Fruit fly (Drosophila melanogaster) whole organism, embryonic: ENCODE results near the gene Rpp14b.

Experiments used
- BtbVII ChIP-seq: fragments of 200-800 bp; sonication (Bioruptor generic); optimal IDR thresholded peaks from 3 replicates; lab custom pipeline; 2017; ENCODE audit warnings: missing biosample characterization, mild to moderate bottlenecking, missing genetic modification characterization
- CG10321 ChIP-seq: fragments of 200-800 bp; sonication (Bioruptor generic); IDR thresholded peaks from 2 replicates; pipeline ENCODE4 v1.3.6; 2022; ENCODE audit warnings: missing biosample characterization, missing genetic modification characterization
- CG11085 ChIP-seq: fragments of 200-800 bp; sonication (Bioruptor generic); IDR thresholded peaks from 2 replicates; pipeline ENCODE4 v1.3.6; 2022; ENCODE audit warnings: missing biosample characterization, missing genetic modification characterization
- CG12071 ChIP-seq: fragments of 200-800 bp; sonication (Bioruptor generic); optimal IDR thresholded peaks from 3 replicates; lab custom pipeline; 2018; ENCODE audit warnings: missing biosample characterization, mild to moderate bottlenecking, missing genetic modification characterization
- CG12104 ChIP-seq: fragments of 200-800 bp; sonication (Bioruptor generic); optimal IDR thresholded peaks from 3 replicates; lab custom pipeline; 2016; ENCODE audit warnings: missing biosample characterization, missing genetic modification characterization
- CG1233 ChIP-seq: fragments of 200-800 bp; sonication (Bioruptor generic); optimal IDR thresholded peaks from 4 replicates; lab custom pipeline; 2018; ENCODE audit warnings: missing biosample characterization, mild to moderate bottlenecking, missing genetic modification characterization
- CG13296 ChIP-seq: fragments of 200-800 bp; sonication (Bioruptor generic); optimal IDR thresholded peaks from 3 replicates; lab custom pipeline; 2018; ENCODE audit warnings: missing biosample characterization, mild to moderate bottlenecking, missing genetic modification characterization
- CG13775 ChIP-seq: fragments of 200-800 bp; sonication (Bioruptor generic); optimal IDR thresholded peaks from 3 replicates; lab custom pipeline; 2017; ENCODE audit warnings: missing biosample characterization, mild to moderate bottlenecking, missing genetic modification characterization
- CG14965 ChIP-seq: fragments of 200-800 bp; sonication (Bioruptor generic); optimal IDR thresholded peaks from 2 replicates; lab custom pipeline; 2016; ENCODE audit warnings: missing biosample characterization, missing genetic modification characterization, borderline replicate concordance
- CG15479 ChIP-seq: fragments of 200-800 bp; sonication (Bioruptor generic); optimal IDR thresholded peaks from 3 replicates; lab custom pipeline; 2019; ENCODE audit warnings: missing biosample characterization, mild to moderate bottlenecking, missing genetic modification characterization, moderate library complexity
- CG1647 ChIP-seq: fragments of 200-800 bp; sonication (Bioruptor generic); optimal IDR thresholded peaks from 3 replicates; lab custom pipeline; 2016; ENCODE audit warnings: missing biosample characterization, missing genetic modification characterization
- CG18764 ChIP-seq: fragments of 200-800 bp; sonication (Bioruptor generic); optimal IDR thresholded peaks from 3 replicates; lab custom pipeline; 2016; ENCODE audit warnings: missing biosample characterization, missing genetic modification characterization
- CG2202 ChIP-seq: fragments of 200-800 bp; sonication (Bioruptor generic); optimal IDR thresholded peaks from 2 replicates; lab custom pipeline; 2018; ENCODE audit warnings: missing biosample characterization, mild to moderate bottlenecking, missing genetic modification characterization
- CG30431 ChIP-seq: fragments of 200-800 bp; sonication (Bioruptor generic); optimal IDR thresholded peaks from 2 replicates; lab custom pipeline; 2017; ENCODE audit warnings: missing biosample characterization, missing genetic modification characterization
- CG3847 ChIP-seq: fragments of 200-800 bp; sonication (Bioruptor generic); IDR thresholded peaks from 2 replicates; pipeline ENCODE4 v1.3.6; 2022; ENCODE audit warnings: missing biosample characterization, missing genetic modification characterization
- CG6813 ChIP-seq: fragments of 200-800 bp; sonication (Bioruptor generic); optimal IDR thresholded peaks from 2 replicates; lab custom pipeline; 2017; ENCODE audit warnings: missing biosample characterization, missing genetic modification characterization, mild to moderate bottlenecking, moderate library complexity, missing genetic modification reagents
- CG9609 ChIP-seq: fragments of 200-800 bp; sonication (Bioruptor generic); optimal IDR thresholded peaks from 3 replicates; lab custom pipeline; 2016; ENCODE audit warnings: missing biosample characterization, missing genetic modification characterization
- CG9727 ChIP-seq: fragments of 200-800 bp; sonication (Bioruptor generic); optimal IDR thresholded peaks from 3 replicates; lab custom pipeline; 2017; ENCODE audit warnings: missing biosample characterization, mild to moderate bottlenecking, missing genetic modification characterization
- CG9817 ChIP-seq: fragments of 200-800 bp; sonication (Bioruptor generic); optimal IDR thresholded peaks from 2 replicates; lab custom pipeline; 2018; ENCODE audit warnings: missing biosample characterization, mild to moderate bottlenecking, missing genetic modification characterization, moderate library complexity
- Dll ChIP-seq: fragments of 200-800 bp; sonication (Bioruptor generic); IDR thresholded peaks from 4 replicates; pipeline ENCODE4 v1.3.6; 2022; ENCODE audit warnings: missing biosample characterization, missing genetic modification characterization; ENCODE audit not compliant: partially characterized antibody
- Gsc ChIP-seq: fragments of 200-800 bp; sonication (Bioruptor generic); IDR thresholded peaks from 2 replicates; pipeline ENCODE4 v1.3.6; 2022; ENCODE audit warnings: missing biosample characterization, missing genetic modification characterization
- HLH3B ChIP-seq: fragments of 200-800 bp; sonication (Bioruptor generic); IDR thresholded peaks from 2 replicates; pipeline ENCODE4 v1.3.6; 2022; ENCODE audit warnings: missing biosample characterization, missing genetic modification characterization
- HLH54F ChIP-seq: fragments of 200-800 bp; sonication (Bioruptor generic); optimal IDR thresholded peaks from 3 replicates; lab custom pipeline; 2016; ENCODE audit warnings: missing biosample characterization, missing genetic modification characterization
- HLHmδ ChIP-seq: fragments of 200-800 bp; sonication (Bioruptor generic); optimal IDR thresholded peaks from 2 replicates; lab custom pipeline; 2018; ENCODE audit warnings: missing biosample characterization, mild to moderate bottlenecking, missing genetic modification characterization, moderate library complexity
- Hr3 ChIP-seq: fragments of 200-800 bp; sonication (Bioruptor generic); optimal IDR thresholded peaks from 3 replicates; lab custom pipeline; 2016; ENCODE audit warnings: missing biosample characterization, missing genetic modification characterization
- Hr51 ChIP-seq, 2 experiments: fragments of 200-800 bp; sonication (Bioruptor generic); optimal IDR thresholded peaks; 2 replicates in 1 of 2; 3 replicates in 1 of 2; lab custom pipeline; 2016 to 2018; ENCODE audit warnings: missing biosample characterization in 2 of 2, missing genetic modification characterization in 2 of 2, mild to moderate bottlenecking in 1 of 2, moderate library complexity in 1 of 2
- Jarid2 ChIP-seq: fragments of 200-800 bp; sonication (Bioruptor generic); optimal IDR thresholded peaks from 3 replicates; lab custom pipeline; 2017; ENCODE audit warnings: mild to moderate bottlenecking, missing biosample characterization, missing genetic modification reagents, missing genetic modification characterization
- Lhr ChIP-seq: fragments of 200-800 bp; sonication (Bioruptor generic); optimal IDR thresholded peaks from 3 replicates; lab custom pipeline; 2017; ENCODE audit warnings: mild to moderate bottlenecking, missing biosample characterization, missing genetic modification reagents, missing genetic modification characterization
- Lpt ChIP-seq: fragments of >200 bp; optimal IDR thresholded peaks from 2 replicates; lab custom pipeline; 2018; ENCODE audit warnings: missing biosample characterization, missing genetic modification characterization
- Max ChIP-seq: fragments of 200-800 bp; sonication (Bioruptor generic); optimal IDR thresholded peaks from 2 replicates; lab custom pipeline; 2016; ENCODE audit warnings: missing biosample characterization, mild to moderate bottlenecking, missing genetic modification characterization
- Med ChIP-seq: fragments of 200-800 bp; sonication (Bioruptor generic); peaks from one replicate; lab custom pipeline; 2016; ENCODE audit warnings: missing biosample characterization, missing genetic modification characterization, mild to moderate bottlenecking, inconsistent platforms, moderate library complexity
- PHDP ChIP-seq: fragments of 200-800 bp; sonication (Bioruptor generic); optimal IDR thresholded peaks from 3 replicates; lab custom pipeline; 2018; ENCODE audit warnings: missing biosample characterization, mild to moderate bottlenecking, missing genetic modification characterization, moderate library complexity
- Ptx1 ChIP-seq: fragments of 200-800 bp; sonication (Bioruptor generic); IDR thresholded peaks from 2 replicates; pipeline ENCODE4 v1.3.6; 2022; ENCODE audit warnings: missing biosample characterization, missing genetic modification characterization
- Tbp ChIP-seq: fragments of >200 bp; optimal IDR thresholded peaks from 2 replicates; lab custom pipeline; 2018; ENCODE audit warnings: missing biosample characterization, missing genetic modification characterization
- al ChIP-seq: fragments of 200-800 bp; sonication (Bioruptor generic); IDR thresholded peaks from 2 replicates; pipeline ENCODE4 v1.3.6; 2022; ENCODE audit warnings: missing biosample characterization, missing genetic modification characterization
- br ChIP-seq: fragments of >200 bp; optimal IDR thresholded peaks from 2 replicates; lab custom pipeline; 2017
- cato ChIP-seq: fragments of 200-800 bp; sonication (Bioruptor generic); optimal IDR thresholded peaks from 2 replicates; lab custom pipeline; 2016; ENCODE audit warnings: missing biosample characterization, missing genetic modification characterization, borderline replicate concordance
- chif ChIP-seq, 2 experiments: fragments of 200-800 bp; sonication (Bioruptor generic); optimal IDR thresholded peaks; 3 replicates each; lab custom pipeline; 2016; ENCODE audit warnings: missing biosample characterization in 2 of 2, missing genetic modification characterization in 2 of 2
- croc ChIP-seq: fragments of 200-800 bp; sonication (Bioruptor generic); conservative IDR thresholded peaks from 3 replicates; pipeline ENCODE4 v1.3.6; 2022; ENCODE audit warnings: missing biosample characterization, missing genetic modification characterization
- eyg ChIP-seq: fragments of 200-800 bp; sonication (Bioruptor generic); optimal IDR thresholded peaks from 3 replicates; lab custom pipeline; 2016; ENCODE audit warnings: missing biosample characterization, missing genetic modification characterization
- fd96Cb ChIP-seq: fragments of 200-800 bp; sonication (Bioruptor generic); optimal IDR thresholded peaks from 2 replicates; lab custom pipeline; 2018; ENCODE audit warnings: missing biosample characterization, mild to moderate bottlenecking, missing genetic modification characterization, moderate library complexity
- gsb ChIP-seq: fragments of 200-800 bp; sonication (Bioruptor generic); IDR thresholded peaks from 2 replicates; pipeline ENCODE4 v1.3.6; 2022; ENCODE audit warnings: missing biosample characterization, missing genetic modification characterization
- kah ChIP-seq: fragments of 200-800 bp; sonication (Bioruptor generic); optimal IDR thresholded peaks from 2 replicates; lab custom pipeline; 2018; ENCODE audit warnings: missing biosample characterization, mild to moderate bottlenecking, missing genetic modification characterization
- lilli ChIP-seq: fragments of 200-800 bp; sonication (Bioruptor generic); optimal IDR thresholded peaks from 3 replicates; lab custom pipeline; 2016; ENCODE audit warnings: missing biosample characterization, missing genetic modification characterization
- mirr ChIP-seq: fragments of 200-800 bp; sonication (Bioruptor generic); optimal IDR thresholded peaks from 3 replicates; lab custom pipeline; 2018; ENCODE audit warnings: missing biosample characterization, mild to moderate bottlenecking, missing genetic modification characterization
- odd ChIP-seq: fragments of 200-800 bp; sonication (Bioruptor generic); optimal IDR thresholded peaks from 2 replicates; lab custom pipeline; 2017; ENCODE audit warnings: missing biosample characterization, mild to moderate bottlenecking, missing genetic modification characterization
- pros ChIP-seq: fragments of 200-800 bp; sonication (Bioruptor generic); optimal IDR thresholded peaks from 3 replicates; lab custom pipeline; 2019; ENCODE audit warnings: missing biosample characterization, mild to moderate bottlenecking, missing genetic modification characterization, moderate library complexity
- ro ChIP-seq: fragments of 200-800 bp; sonication (Bioruptor generic); IDR thresholded peaks from 2 replicates; pipeline ENCODE4 v1.3.6; 2022; ENCODE audit warnings: missing biosample characterization, missing genetic modification characterization
- sqz ChIP-seq: fragments of 200-800 bp; sonication (Bioruptor generic); optimal IDR thresholded peaks from 3 replicates; lab custom pipeline; 2018; ENCODE audit warnings: missing biosample characterization, mild to moderate bottlenecking, missing genetic modification characterization
- twi ChIP-seq: fragments of 200-800 bp; optimal IDR thresholded peaks from 2 replicates; lab custom pipeline; 2019; ENCODE audit warnings: missing biosample characterization, mild to moderate bottlenecking, missing genetic modification characterization, moderate library complexity

Rpp14b gene

DNA sequence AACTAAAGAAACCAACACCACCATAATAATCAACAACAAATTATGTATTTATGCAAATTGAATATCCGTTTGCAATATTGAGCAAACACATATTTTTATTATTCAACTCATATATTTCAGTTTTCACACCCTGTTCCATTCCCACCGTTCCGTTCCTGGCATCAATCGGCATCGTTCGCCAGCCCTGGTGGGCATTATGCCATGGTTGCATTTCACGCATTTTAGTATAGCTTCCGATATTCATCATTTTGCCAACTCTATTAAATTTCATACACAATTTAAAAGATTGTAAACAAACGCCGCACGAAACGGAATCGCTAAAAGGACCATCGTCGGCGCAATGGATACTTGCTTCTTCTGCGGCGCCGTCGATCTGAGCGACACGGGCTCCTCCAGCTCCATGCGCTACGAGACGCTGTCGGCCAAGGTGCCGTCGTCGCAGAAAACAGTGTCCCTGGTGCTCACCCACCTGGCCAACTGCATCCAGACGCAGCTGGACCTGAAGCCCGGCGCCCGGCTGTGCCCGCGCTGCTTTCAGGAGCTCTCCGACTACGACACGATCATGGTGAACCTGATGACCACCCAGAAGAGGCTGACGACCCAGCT, 12.5 kb upstream of the Rpp14b start, which contains the start of gene Sry-delta (continued):
- TF ChIP-seq CG9817 (tag; lab: Kevin White, UChicago) (peak; percentile 79), CG1647 (GFP tag; lab: Kevin White, UChicago) (peak; percentile 91), croc (GFP tag; lab: Robert Waterston, UW) (no peak; the same call in 1 of the 3 replicates), CG9727 (GFP tag; lab: Kevin White, UChicago) (peak; percentile 78), sqz (GFP tag; lab: Kevin White, UChicago) (no peak), HLH54F (peak; percentile 90), fd96Cb (tag; lab: Kevin White, UChicago) (peak; percentile 46), Hr3 (peak; percentile 68), kah (GFP tag; lab: Kevin White, UChicago) (peak; percentile 21), chif (GFP tag; optimal IDR thresholded peaks at IDR 0.05; lab: Kevin White, UChicago) (peak; percentile 78 to 80), CG12071 (GFP tag; lab: Kevin White, UChicago) (no peak), odd (GFP tag; lab: Kevin White, UChicago) (no peak), ro (GFP tag; lab: Robert Waterston, UW) (no peak), Jarid2 (GFP tag; lab: Kevin White, UChicago) (no peak), CG10321 (GFP tag; lab: Robert Waterston, UW) (peak; percentile 8; the same call in 1 of the 2 replicates), CG2202 (tag; lab: Kevin White, UChicago) (peak; percentile 48), HLHmδ (GFP tag; lab: Kevin White, UChicago) (peak; percentile 18), cato (GFP tag; lab: Kevin White, UChicago) (peak; percentile 28), pros (GFP tag; lab: Kevin White, UChicago) (no peak), Gsc (GFP tag; lab: Robert Waterston, UW) (no peak), Tbp (GFP tag; lab: Kevin White, UChicago) (peak; percentile 47), lilli (GFP tag; lab: Kevin White, UChicago) (peak; percentile 93), eyg (GFP tag; lab: Kevin White, UChicago) (peak; percentile 61), CG13775 (peak; percentile 74), CG3847 (GFP tag; lab: Robert Waterston, UW) (peak; percentile 69), br (no peak), BtbVII (peak; percentile 19), Hr51 (GFP tag; optimal IDR thresholded peaks at IDR 0.05; lab: Kevin White, UChicago) (peak in 1 of 2 experiments; percentile 88), CG13296 (GFP tag; lab: Kevin White, UChicago) (peak; percentile 58), Ptx1 (GFP tag; lab: Robert Waterston, UW) (peak; percentile 86), Lpt (GFP tag; lab: Kevin White, UChicago) (no peak), HLH3B (GFP tag; lab: Robert Waterston, UW) (peak; percentile 63), CG1233 (GFP tag; lab: Kevin White, UChicago) (peak; percentile 52), Dll (GFP tag; lab: Robert Waterston, UW) (peak; percentile 79), CG9609 (GFP tag; lab: Kevin White, UChicago) (peak; percentile 85), gsb (GFP tag; lab: Robert Waterston, UW) (0 out of 2 replicates have a peak, but pooled peaks have one; percentile 8), CG18764 (peak; percentile 80), Med (GFP tag; lab: Kevin White, UChicago) (peak; percentile 99), CG15479 (GFP tag; lab: Kevin White, UChicago) (no peak), twi (peak; percentile 5), CG30431 (GFP tag; lab: Kevin White, UChicago) (peak; percentile 16), Lhr (GFP tag; lab: Kevin White, UChicago) (peak; percentile 23), al (GFP tag; lab: Robert Waterston, UW) (peak; percentile 80), mirr (GFP tag; lab: Kevin White, UChicago) (peak; percentile 82), PHDP (tag; lab: Kevin White, UChicago) (peak; percentile 72), CG11085 (GFP tag; lab: Robert Waterston, UW) (peak; percentile 84), CG14965 (peak; percentile 3), CG6813 (peak; percentile 26), Max (peak; percentile 80), CG12104 (peak; percentile 54)
